Worm (Caenorhabditis elegans) whole organism, late embryonic: ENCODE results near the gene sri-6.

ENCODE experiments used
- fkh-10 ChIP-seq: fragments of 150-350 bp; optimal IDR thresholded peaks from 2 replicates; lab custom pipeline; 2014; ENCODE audit warnings: missing biosample characterization, missing genetic modification reagents, missing genetic modification characterization
- rnt-1 ChIP-seq: sonication (generic microtip); optimal IDR thresholded peaks from 2 replicates; lab custom pipeline; 2016; ENCODE audit warnings: missing genetic modification characterization, missing compliant biosample characterization

DNA sequence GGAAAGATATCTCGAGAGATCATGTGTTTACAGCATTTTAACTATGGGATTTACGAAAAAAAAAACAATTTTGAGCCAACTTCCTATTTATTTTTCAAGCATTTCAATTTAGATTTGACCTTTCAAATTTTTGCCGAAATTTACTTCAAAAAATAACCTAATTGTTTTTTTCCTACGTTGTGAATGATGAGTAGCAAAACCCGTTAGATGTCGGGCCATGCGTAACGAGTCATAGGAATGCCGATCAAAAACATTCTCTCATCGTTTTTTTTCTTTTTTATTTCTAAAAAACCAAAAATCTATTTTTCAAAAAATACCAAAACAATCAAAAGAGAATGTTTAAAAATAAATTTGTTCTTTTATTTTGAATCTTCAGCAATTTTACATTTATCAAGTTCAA lies 22.6 kb upstream of the sri-6 start:
- TF ChIP-seq fkh-10 (GFP tag; lab: Kevin White, UChicago) = no peak
- no peak for TF ChIP-seq rnt-1
